Worm (Caenorhabditis elegans): ENCODE data around the gene nhr-20.

nhr-20 gene

ce11 chrIII:4234642-4235295 is 1.8 kb upstream of the nhr-20 start:
- TF ChIP-seq flt-1 (GFP tag; IDR thresholded peaks at IDR 0.05) (no peak), ceh-36 (tag; optimal IDR thresholded peaks at IDR 0.05) (no peak), F13C5.2 (tag; optimal IDR thresholded peaks at IDR 0.05) (no peak), hnd-1 (tag; optimal IDR thresholded peaks at IDR 0.05) (no peak), aly-1 (tag; optimal IDR thresholded peaks at IDR 0.05) (no peak)

ce11 chrIII:4231372-4231771 is 1.6 kb downstream of the nhr-20 start:
- TF ChIP-seq hmbx-1 (tag; optimal IDR thresholded peaks at IDR 0.05) = no peak
- TF ChIP-seq ama-1 (optimal IDR thresholded peaks at IDR 0.05) = no peak
- no peak for TF ChIP-seq ceh-13 (GFP tag; optimal IDR thresholded peaks at IDR 0.05)
- no peak for TF ChIP-seq pes-1 (GFP tag; IDR thresholded peaks at IDR 0.05)
- TF ChIP-seq tra-4 (tag; optimal IDR thresholded peaks at IDR 0.05) = no peak
- TF ChIP-seq B0310.2 (tag; optimal IDR thresholded peaks at IDR 0.05) = no peak
- no peak for TF ChIP-seq tbx-11 (GFP tag; IDR thresholded peaks at IDR 0.05)
- no peak for TF ChIP-seq sea-1 (GFP tag; conservative IDR thresholded peaks at IDR 0.05)
- TF ChIP-seq scrt-1 (GFP tag; IDR thresholded peaks at IDR 0.05) = no peak
- no peak for TF ChIP-seq F13C5.2 (tag; optimal IDR thresholded peaks at IDR 0.05)
- TF ChIP-seq aly-1 (tag; optimal IDR thresholded peaks at IDR 0.05) = no peak
- no peak for TF ChIP-seq ets-7 (tag; optimal IDR thresholded peaks at IDR 0.05)
- TF ChIP-seq tbx-37 (GFP tag; conservative IDR thresholded peaks at IDR 0.05) = no peak
- no peak for TF ChIP-seq hnd-1 (tag; optimal IDR thresholded peaks at IDR 0.05)
- TF ChIP-seq hmg-4 (GFP tag; optimal IDR thresholded peaks at IDR 0.05) = no peak
- TF ChIP-seq flt-1 (GFP tag; IDR thresholded peaks at IDR 0.05) = no peak
- no peak for TF ChIP-seq ceh-36 (tag; optimal IDR thresholded peaks at IDR 0.05)

- TF ChIP-seq tbx-37 (GFP tag; conservative IDR thresholded peaks at IDR 0.05) = no peak
- TF ChIP-seq ceh-13 (GFP tag; optimal IDR thresholded peaks at IDR 0.05) = no peak
- TF ChIP-seq B0310.2 (tag; optimal IDR thresholded peaks at IDR 0.05) = no peak
- no peak for TF ChIP-seq pes-1 (GFP tag; IDR thresholded peaks at IDR 0.05)
- TF ChIP-seq scrt-1 (GFP tag; IDR thresholded peaks at IDR 0.05) = no peak
- no peak for TF ChIP-seq ceh-36 (tag; optimal IDR thresholded peaks at IDR 0.05)
- TF ChIP-seq aly-1 (tag; optimal IDR thresholded peaks at IDR 0.05) = no peak
- no peak for TF ChIP-seq ets-7 (tag; optimal IDR thresholded peaks at IDR 0.05)
- no peak for TF ChIP-seq hmbx-1 (tag; optimal IDR thresholded peaks at IDR 0.05)
- no peak for TF ChIP-seq sea-1 (GFP tag; conservative IDR thresholded peaks at IDR 0.05)
- TF ChIP-seq F13C5.2 (tag; optimal IDR thresholded peaks at IDR 0.05) = no peak
- TF ChIP-seq hnd-1 (tag; optimal IDR thresholded peaks at IDR 0.05) = no peak
Measured at ce11 chrIII:4230092-4230491, 2.9 kb downstream of the nhr-20 start.

ce11 chrIII:4228841-4229240 is 4.2 kb downstream of the nhr-20 start, which contains the start of gene F43C1.5:
TSS of gene F43C1.5 (plus strand) at chrIII:4229141.
- no peak for TF ChIP-seq B0310.2 (tag; optimal IDR thresholded peaks at IDR 0.05)
- TF ChIP-seq ama-1 (optimal IDR thresholded peaks at IDR 0.05) = no peak
- TF ChIP-seq tbx-11 (GFP tag; IDR thresholded peaks at IDR 0.05) = no peak
- no peak for TF ChIP-seq hmbx-1 (tag; optimal IDR thresholded peaks at IDR 0.05)
- TF ChIP-seq pes-1 (GFP tag; IDR thresholded peaks at IDR 0.05) = no peak
- TF ChIP-seq flt-1 (GFP tag; IDR thresholded peaks at IDR 0.05) = no peak
- TF ChIP-seq hmg-4 (GFP tag; optimal IDR thresholded peaks at IDR 0.05) = no peak
- TF ChIP-seq tbx-37 (GFP tag; conservative IDR thresholded peaks at IDR 0.05) = no peak
- no peak for TF ChIP-seq ets-7 (tag; optimal IDR thresholded peaks at IDR 0.05)
- TF ChIP-seq tra-4 (tag; optimal IDR thresholded peaks at IDR 0.05) = no peak
- no peak for TF ChIP-seq aly-1 (tag; optimal IDR thresholded peaks at IDR 0.05)
- no peak for TF ChIP-seq F13C5.2 (tag; optimal IDR thresholded peaks at IDR 0.05)
- TF ChIP-seq ceh-13 (GFP tag; optimal IDR thresholded peaks at IDR 0.05) = no peak
- no peak for TF ChIP-seq ceh-36 (tag; optimal IDR thresholded peaks at IDR 0.05)
- no peak for TF ChIP-seq scrt-1 (GFP tag; IDR thresholded peaks at IDR 0.05)
- no peak for TF ChIP-seq hnd-1 (tag; optimal IDR thresholded peaks at IDR 0.05)

- no peak for TF ChIP-seq tbx-11 (GFP tag; IDR thresholded peaks at IDR 0.05)
- no peak for TF ChIP-seq hmg-4 (GFP tag; optimal IDR thresholded peaks at IDR 0.05)
- no peak for TF ChIP-seq ceh-13 (GFP tag; optimal IDR thresholded peaks at IDR 0.05)
Measured at ce11 chrIII:4228008-4228407, 5.0 kb downstream of the nhr-20 start, which contains the start of gene mpk-1. TSS of gene mpk-1 (minus strand) at chrIII:4228108.

ce11 chrIII:4227363-4227762 is 5.7 kb downstream of the nhr-20 start:
- TF ChIP-seq tbx-11 (GFP tag; IDR thresholded peaks at IDR 0.05) (no peak), ceh-13 (GFP tag; optimal IDR thresholded peaks at IDR 0.05) (no peak), aly-1 (tag; optimal IDR thresholded peaks at IDR 0.05) (no peak), pes-1 (GFP tag; IDR thresholded peaks at IDR 0.05) (no peak), B0310.2 (tag; optimal IDR thresholded peaks at IDR 0.05) (no peak)

- TF ChIP-seq tra-4 (tag; optimal IDR thresholded peaks at IDR 0.05) (no peak), sea-1 (GFP tag; conservative IDR thresholded peaks at IDR 0.05) (no peak), ama-1 (optimal IDR thresholded peaks at IDR 0.05) (no peak), ceh-13 (GFP tag; optimal IDR thresholded peaks at IDR 0.05) (no peak), flt-1 (GFP tag; IDR thresholded peaks at IDR 0.05) (no peak), hnd-1 (tag; optimal IDR thresholded peaks at IDR 0.05) (no peak), hmg-4 (GFP tag; optimal IDR thresholded peaks at IDR 0.05) (no peak), tbx-11 (GFP tag; IDR thresholded peaks at IDR 0.05) (no peak), F13C5.2 (tag; optimal IDR thresholded peaks at IDR 0.05) (no peak), aly-1 (tag; optimal IDR thresholded peaks at IDR 0.05) (no peak), pes-1 (GFP tag; IDR thresholded peaks at IDR 0.05) (no peak), B0310.2 (tag; optimal IDR thresholded peaks at IDR 0.05) (no peak), ceh-36 (tag; optimal IDR thresholded peaks at IDR 0.05) (no peak), ets-7 (tag; optimal IDR thresholded peaks at IDR 0.05) (no peak), hmbx-1 (tag; optimal IDR thresholded peaks at IDR 0.05) (no peak), tbx-37 (GFP tag; conservative IDR thresholded peaks at IDR 0.05) (no peak), scrt-1 (GFP tag; IDR thresholded peaks at IDR 0.05) (no peak)
Measured at ce11 chrIII:4224722-4225121, 8.3 kb downstream of the nhr-20 start.
